Worm (Caenorhabditis elegans) whole organism, L1 larva: ENCODE measurements around the gene par-5.

Source experiments
- C04F5.9 ChIP-seq: sonication (generic microtip); optimal IDR thresholded peaks from 2 replicates; lab custom pipeline; 2016; ENCODE audit warnings: missing genetic modification characterization, missing compliant biosample characterization
- dpl-1 ChIP-seq, 3 experiments: fragments of 150-350 bp in 2 of 3; sonication (generic microtip) in 1 of 3; optimal IDR thresholded peaks; 2 replicates each; lab custom pipeline; 2014 to 2017; ENCODE audit warnings: missing biosample characterization in 3 of 3, missing genetic modification characterization in 3 of 3, missing genetic modification reagents in 3 of 3
- irx-1 ChIP-seq: sonication (generic microtip); optimal IDR thresholded peaks from 2 replicates; lab custom pipeline; 2016; ENCODE audit warnings: missing genetic modification characterization, missing compliant biosample characterization
- jun-1 ChIP-seq: fragments of 150-350 bp; optimal IDR thresholded peaks from 2 replicates; lab custom pipeline; 2014; ENCODE audit warnings: missing biosample characterization, missing genetic modification reagents, missing genetic modification characterization
- mdl-1 ChIP-seq, 2 experiments: fragments of 150-350 bp; optimal IDR thresholded peaks; 2 replicates each; lab custom pipeline; 2014 to 2017; ENCODE audit warnings: missing biosample characterization in 2 of 2, missing genetic modification characterization in 2 of 2, inconsistent platforms in 1 of 2
- nhr-28 ChIP-seq: fragments of 150-350 bp; optimal IDR thresholded peaks from 2 replicates; lab custom pipeline; 2014; ENCODE audit warnings: missing biosample characterization, missing genetic modification characterization
- nhr-76 ChIP-seq: sonication (generic microtip); optimal IDR thresholded peaks from 2 replicates; lab custom pipeline; 2017; ENCODE audit warnings: missing biosample characterization, missing genetic modification characterization

DNA sequence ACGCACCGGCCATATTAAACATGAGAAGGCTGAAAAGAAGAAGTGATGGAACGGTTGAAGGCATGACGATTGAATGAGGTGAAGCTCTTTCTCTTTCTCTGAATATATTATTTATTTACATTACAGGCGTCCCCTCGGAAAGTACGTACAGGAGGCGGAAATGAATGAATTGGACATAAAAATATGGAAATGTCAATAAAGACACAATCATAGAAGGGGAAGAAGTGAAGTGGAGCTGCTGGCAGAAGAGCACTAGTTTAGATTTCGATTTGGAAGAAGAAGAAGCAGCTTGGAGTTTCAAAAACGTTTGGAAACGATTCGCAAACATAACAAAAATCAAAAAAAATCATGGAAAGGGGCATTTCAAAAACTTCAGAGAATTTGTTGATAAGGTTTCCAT is 17.7 kb downstream of the par-5 start, which contains the start of gene H01G02.1:
- no peak for TF ChIP-seq jun-1
- no peak for TF ChIP-seq mdl-1 (tag; optimal IDR thresholded peaks at IDR 0.05; lab: Kevin White, UChicago)
- TF ChIP-seq nhr-28 (tag; lab: Kevin White, UChicago) = no peak
- TF ChIP-seq C04F5.9 (tag; lab: Kevin White, UChicago) = no peak
- TF ChIP-seq nhr-76 = no peak
- no peak for TF ChIP-seq dpl-1 (GFP tag; optimal IDR thresholded peaks at IDR 0.05; lab: Kevin White, UChicago)
- no peak for TF ChIP-seq irx-1 (tag; lab: Kevin White, UChicago)
